Fruit fly (Drosophila melanogaster) whole organism, adult: Measurements from ENCODE around the gene CG31743.

Experiments used
- CG1620 ChIP-seq: fragments of 200-800 bp; sonication (Bioruptor generic); optimal IDR thresholded peaks from 2 replicates; lab custom pipeline; 2016; ENCODE audit warnings: missing biosample characterization, missing genetic modification characterization

Gene CG31743

dm6 chr2L:16921825-16922224 lies 42.5 kb downstream of the CG31743 start:
- TF ChIP-seq CG1620 (GFP tag; lab: Kevin White, UChicago) = no peak
